ENCODE assay signal across 5 fruit fly cellular contexts in the genomic region with DNA sequence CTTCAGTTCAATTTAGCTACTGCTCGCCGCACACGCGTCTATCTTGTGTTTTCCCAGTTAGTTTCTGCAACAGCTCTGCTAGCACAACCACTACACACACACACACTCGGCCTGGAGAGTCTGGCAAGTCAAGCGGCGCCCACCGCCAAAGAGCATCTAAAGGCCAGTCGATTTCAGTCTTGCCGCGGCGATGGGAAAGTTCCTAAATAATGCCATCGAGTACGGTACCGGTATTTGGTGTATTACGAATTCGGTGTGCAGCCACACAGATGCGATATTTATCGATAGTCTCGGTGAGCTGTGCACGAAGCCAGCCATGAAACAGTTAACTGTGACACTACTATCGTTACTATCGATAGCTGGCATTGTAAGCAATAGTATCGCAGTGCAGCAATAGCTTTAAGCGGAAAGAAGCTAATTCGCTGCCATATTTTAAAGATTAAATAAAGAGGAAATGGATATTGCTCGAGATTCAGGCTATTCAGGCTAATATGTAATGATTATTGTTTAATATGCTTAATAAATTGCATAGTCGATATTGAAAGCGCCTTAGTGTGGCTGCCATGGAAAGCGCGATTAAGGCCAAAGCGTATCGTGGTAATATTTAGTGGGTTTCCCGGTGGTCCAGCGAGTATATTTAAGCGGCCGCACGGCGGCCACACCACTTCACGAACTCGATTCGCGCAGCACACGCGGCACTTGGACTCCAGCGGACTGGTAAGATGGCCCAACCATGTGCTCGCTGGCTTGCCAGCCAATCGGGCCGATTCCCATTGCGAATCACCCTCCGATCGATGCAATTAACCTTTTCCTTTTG.
A peak's percentile ranks its signal among the peaks of the same experiment; 100 is the strongest.
TF ChIP-seq lines count a peak whose summit lies in the region.

A gene (minus strand): TSS at position 171 of the 817 bp plus-strand sequence.

TF ChIP-seq in whole organism, adult, 20 proteins besides CTCF, POLR2A, EP300 and RAD21 (continued from another document):
- peak; percentile 11 for TF ChIP-seq CG7101 (tag; optimal IDR thresholded peaks at IDR 0.05; lab: Kevin White, UChicago)
- peak; percentile 1 for TF ChIP-seq CG14711 (tag; optimal IDR thresholded peaks at IDR 0.05; lab: Kevin White, UChicago)
- TF ChIP-seq Hr96 (GFP tag; optimal IDR thresholded peaks at IDR 0.05; lab: Kevin White, UChicago) = peak; percentile 38
- TF ChIP-seq Mnt (GFP tag; optimal IDR thresholded peaks at IDR 0.05; lab: Kevin White, UChicago) = peak; percentile 97
- no peak for TF ChIP-seq cnc (optimal IDR thresholded peaks at IDR 0.05; lab: Kevin White, UChicago)

TF ChIP-seq in whole organism, embryonic, 481 proteins besides CTCF, POLR2A, EP300 and RAD21 (continued from another document and continues in another):
- TF ChIP-seq CG32767 (GFP tag; IDR thresholded peaks at IDR 0.05; lab: Robert Waterston, UW) (0 out of 2 replicates have a peak, but pooled peaks have one; percentile 35), CG11085 (GFP tag; IDR thresholded peaks at IDR 0.05; lab: Robert Waterston, UW) (peak; percentile 27; the same call in 1 of the 2 replicates), gro (GFP tag; optimal IDR thresholded peaks at IDR 0.05; lab: Kevin White, UChicago) (no peak), CG9932 (GFP tag; IDR thresholded peaks at IDR 0.05; lab: Robert Waterston, UW) (peak; percentile 51; the same call in 1 of the 2 replicates), rib (GFP tag; IDR thresholded peaks at IDR 0.05; lab: Robert Waterston, UW) (peak; percentile 71; the same call in 1 of the 2 replicates), grn (GFP tag; optimal IDR thresholded peaks at IDR 0.05; lab: Kevin White, UChicago) (peak; percentile 3), hkb (optimal IDR thresholded peaks at IDR 0.05; lab: Kevin White, UChicago) (peak; percentile 16), hkb (GFP tag; IDR thresholded peaks at IDR 0.05; lab: Robert Waterston, UW) (peak; percentile 50), toy (GFP tag; IDR thresholded peaks at IDR 0.05; lab: Robert Waterston, UW) (0 out of 2 replicates have a peak, but pooled peaks have one; percentile 41), CG2678 (tag; optimal IDR thresholded peaks at IDR 0.05; lab: Kevin White, UChicago) (peak; percentile 27), oc (tag; optimal IDR thresholded peaks at IDR 0.05; lab: Kevin White, UChicago) (no peak), CG34224 (GFP tag; IDR thresholded peaks at IDR 0.05; lab: Robert Waterston, UW; ENCODE audit: partially characterized antibody) (peak; percentile 94), lbe (GFP tag; optimal IDR thresholded peaks at IDR 0.05; lab: Kevin White, UChicago) (peak; percentile 8), CG10543 (GFP tag; optimal IDR thresholded peaks at IDR 0.05; lab: Kevin White, UChicago) (peak; percentile 24), Sry-δ (GFP tag; optimal IDR thresholded peaks at IDR 0.05; lab: Kevin White, UChicago) (peak; percentile 89), lola (GFP tag; optimal IDR thresholded peaks at IDR 0.05; lab: Kevin White, UChicago) (peak in 1 of 3 experiments; percentile 18), CG33213 (GFP tag; optimal IDR thresholded peaks at IDR 0.05; lab: Kevin White, UChicago) (peak; percentile 58), Ptx1 (GFP tag; IDR thresholded peaks at IDR 0.05; lab: Robert Waterston, UW) (no peak), CG13894 (tag; optimal IDR thresholded peaks at IDR 0.05; lab: Kevin White, UChicago) (peak; percentile 22), vfl (GFP tag; optimal IDR thresholded peaks at IDR 0.05; lab: Kevin White, UChicago) (no peak), CG18476 (GFP tag; optimal IDR thresholded peaks at IDR 0.05; lab: Kevin White, UChicago) (peak; percentile 18), CG11695 (GFP tag; IDR thresholded peaks at IDR 0.05; lab: Robert Waterston, UW) (0 out of 3 replicates have a peak, but pooled peaks have one; percentile 28), wdn (GFP tag; IDR thresholded peaks at IDR 0.05; lab: Robert Waterston, UW) (peak; percentile 35; the same call in 1 of the 2 replicates), row (GFP tag; IDR thresholded peaks at IDR 0.05; lab: Robert Waterston, UW) (peak; percentile 69), Sin3A (optimal IDR thresholded peaks at IDR 0.05; lab: Kevin White, UChicago) (peak; percentile 100), CG30403 (GFP tag; optimal IDR thresholded peaks at IDR 0.05; lab: Kevin White, UChicago) (peak; percentile 19), Hey (tag; optimal IDR thresholded peaks at IDR 0.05; lab: Kevin White, UChicago) (no peak)

TF ChIP-seq in whole organism, prepupa, 60 proteins besides CTCF, POLR2A, EP300 and RAD21 (continued from another document and continues in another):
- TF ChIP-seq ss (GFP tag; optimal IDR thresholded peaks at IDR 0.05; lab: Kevin White, UChicago) = peak in 1 of 2 experiments; percentile 31
- TF ChIP-seq Hr39 (GFP tag; optimal IDR thresholded peaks at IDR 0.05; lab: Kevin White, UChicago) = no peak
- no peak for TF ChIP-seq CG11902 (GFP tag; optimal IDR thresholded peaks at IDR 0.05; lab: Kevin White, UChicago)
- no peak for TF ChIP-seq Ets21C (GFP tag; optimal IDR thresholded peaks at IDR 0.05; lab: Kevin White, UChicago)
- no peak for TF ChIP-seq dac (GFP tag; optimal IDR thresholded peaks at IDR 0.05; lab: Kevin White, UChicago)
- TF ChIP-seq OdsH (GFP tag; optimal IDR thresholded peaks at IDR 0.05; lab: Kevin White, UChicago) = no peak
- TF ChIP-seq CG31627 (GFP tag; optimal IDR thresholded peaks at IDR 0.05; lab: Kevin White, UChicago) = no peak
- TF ChIP-seq CG8632 (GFP tag; optimal IDR thresholded peaks at IDR 0.05; lab: Kevin White, UChicago) = no peak
- no peak for TF ChIP-seq Eip93F (GFP tag; optimal IDR thresholded peaks at IDR 0.05; lab: Kevin White, UChicago)
- TF ChIP-seq CG10631 (GFP tag; optimal IDR thresholded peaks at IDR 0.05; lab: Kevin White, UChicago) = no peak
- TF ChIP-seq vri (GFP tag; optimal IDR thresholded peaks at IDR 0.05; lab: Kevin White, UChicago) = peak; percentile 72
- TF ChIP-seq CG32006 (GFP tag; optimal IDR thresholded peaks at IDR 0.05; lab: Kevin White, UChicago) = no peak
- TF ChIP-seq Ets96B (tag; optimal IDR thresholded peaks at IDR 0.05; lab: Kevin White, UChicago) = no peak
- TF ChIP-seq Blimp-1 (GFP tag; optimal IDR thresholded peaks at IDR 0.05; lab: Kevin White, UChicago) = no peak
- TF ChIP-seq CG6808 (GFP tag; optimal IDR thresholded peaks at IDR 0.05; lab: Kevin White, UChicago) = no peak
- TF ChIP-seq CG1621 (tag; optimal IDR thresholded peaks at IDR 0.05; lab: Kevin White, UChicago) = peak; percentile 14
- no peak for TF ChIP-seq dsx (GFP tag; optimal IDR thresholded peaks at IDR 0.05; lab: Kevin White, UChicago; ENCODE audit: poor library complexity, severe bottlenecking)
- no peak for TF ChIP-seq Smox (GFP tag; optimal IDR thresholded peaks at IDR 0.05; lab: Kevin White, UChicago)
- 0 out of 3 replicates have a peak, but pooled peaks have one; percentile 13 for TF ChIP-seq CG8119 (GFP tag; IDR thresholded peaks at IDR 0.05; lab: Robert Waterston, UW)
- no peak for TF ChIP-seq acj6 (GFP tag; optimal IDR thresholded peaks at IDR 0.05; lab: Kevin White, UChicago)
- TF ChIP-seq Hr38 (GFP tag; optimal IDR thresholded peaks at IDR 0.05; lab: Kevin White, UChicago) = no peak
- TF ChIP-seq Gug (GFP tag; IDR thresholded peaks at IDR 0.05; lab: Robert Waterston, UW) = no peak
- TF ChIP-seq Sox15 (GFP tag; optimal IDR thresholded peaks at IDR 0.05; lab: Kevin White, UChicago) = no peak
- TF ChIP-seq pdm3 (GFP tag; optimal IDR thresholded peaks at IDR 0.05; lab: Kevin White, UChicago) = no peak
- peak; percentile 37 for TF ChIP-seq CG9139 (GFP tag; optimal IDR thresholded peaks at IDR 0.05; lab: Kevin White, UChicago)
- no peak for TF ChIP-seq CG11294 (GFP tag; IDR thresholded peaks at IDR 0.05; lab: Robert Waterston, UW)
- TF ChIP-seq CG34406 (GFP tag; optimal IDR thresholded peaks at IDR 0.05; lab: Kevin White, UChicago) = no peak
- TF ChIP-seq svp (GFP tag; lab: Kevin White, UChicago) = peak; percentile 95
- TF ChIP-seq CG8319 (GFP tag; optimal IDR thresholded peaks at IDR 0.05; lab: Kevin White, UChicago) = no peak
- TF ChIP-seq Hr4 (GFP tag; optimal IDR thresholded peaks at IDR 0.05; lab: Kevin White, UChicago) = no peak
- TF ChIP-seq CG15336 (GFP tag; IDR thresholded peaks at IDR 0.05; lab: Robert Waterston, UW) = peak; percentile 45; the same call in 1 of the 2 replicates

TF ChIP-seq in whole organism, pupa, 21 proteins besides CTCF, POLR2A, EP300 and RAD21 (continued from another document):
- peak; percentile 23; the same call in 1 of the 3 replicates for TF ChIP-seq fd96Ca (GFP tag; IDR thresholded peaks at IDR 0.05; lab: Robert Waterston, UW)
- TF ChIP-seq D1 (tag; optimal IDR thresholded peaks at IDR 0.05; lab: Kevin White, UChicago) = no peak
- peak; percentile 8; the same call in 1 of the 2 replicates for TF ChIP-seq rn (GFP tag; IDR thresholded peaks at IDR 0.05; lab: Robert Waterston, UW)

TF ChIP-seq in whole organism, wandering third instar larva, 38 proteins besides CTCF, POLR2A, EP300 and RAD21 (continued from another document):
- TF ChIP-seq N (GFP tag; optimal IDR thresholded peaks at IDR 0.05; lab: Kevin White, UChicago) = no peak
- no peak for TF ChIP-seq usp (GFP tag; optimal IDR thresholded peaks at IDR 0.05; lab: Kevin White, UChicago)
- TF ChIP-seq sv (GFP tag; optimal IDR thresholded peaks at IDR 0.05; lab: Kevin White, UChicago) = no peak
- peak; percentile 85 for TF ChIP-seq Hr83 (GFP tag; optimal IDR thresholded peaks at IDR 0.05; lab: Kevin White, UChicago; ENCODE audit: poor library complexity, severe bottlenecking)
- no peak for TF ChIP-seq Dfd (GFP tag; optimal IDR thresholded peaks at IDR 0.05; lab: Kevin White, UChicago)
- no peak for TF ChIP-seq brk (GFP tag; optimal IDR thresholded peaks at IDR 0.05; lab: Kevin White, UChicago)
- TF ChIP-seq fru (GFP tag; optimal IDR thresholded peaks at IDR 0.05; lab: Kevin White, UChicago) = peak; percentile 25
- no peak for TF ChIP-seq Abd-B (GFP tag; optimal IDR thresholded peaks at IDR 0.05; lab: Kevin White, UChicago)
- peak; percentile 41 for TF ChIP-seq Hnf4 (GFP tag; optimal IDR thresholded peaks at IDR 0.05; lab: Kevin White, UChicago)
- TF ChIP-seq lola (GFP tag; optimal IDR thresholded peaks at IDR 0.05; lab: Kevin White, UChicago) = no peak
- peak; percentile 71 for TF ChIP-seq woc (GFP tag; optimal IDR thresholded peaks at IDR 0.05; lab: Kevin White, UChicago)
- TF ChIP-seq Mio (GFP tag; optimal IDR thresholded peaks at IDR 0.05; lab: Kevin White, UChicago) = no peak
- no peak for TF ChIP-seq CrebA (GFP tag; optimal IDR thresholded peaks at IDR 0.05; lab: Kevin White, UChicago; ENCODE audit: borderline replicate concordance)
- TF ChIP-seq GATAd (GFP tag; optimal IDR thresholded peaks at IDR 0.05; lab: Kevin White, UChicago) = no peak
- TF ChIP-seq dmrt93B (GFP tag; optimal IDR thresholded peaks at IDR 0.05; lab: Kevin White, UChicago) = no peak
- peak; percentile 17 for TF ChIP-seq rgr (GFP tag; optimal IDR thresholded peaks at IDR 0.05; lab: Kevin White, UChicago)
- TF ChIP-seq HLH106 (tag; optimal IDR thresholded peaks at IDR 0.05; lab: Kevin White, UChicago) = peak; percentile 7
- no peak for TF ChIP-seq Hr78 (GFP tag; optimal IDR thresholded peaks at IDR 0.05; lab: Kevin White, UChicago)
- TF ChIP-seq jim (GFP tag; optimal IDR thresholded peaks at IDR 0.05; lab: Kevin White, UChicago) = peak; percentile 37
- TF ChIP-seq h (GFP tag; optimal IDR thresholded peaks at IDR 0.05; lab: Kevin White, UChicago) = peak; percentile 6
